Fruit fly (Drosophila melanogaster) whole organism, embryonic: ENCODE measurements around the gene gish.

Experiments
- Ada2b ChIP-seq: fragments of 200-800 bp; sonication (Bioruptor generic); IDR thresholded peaks from 2 replicates; pipeline ENCODE4 v1.3.6; 2022; ENCODE audit warnings: missing biosample characterization, missing genetic modification characterization
- CG11504 ChIP-seq: fragments of 200-800 bp; sonication (Bioruptor generic); optimal IDR thresholded peaks from 3 replicates; lab custom pipeline; 2019; ENCODE audit warnings: missing biosample characterization, mild to moderate bottlenecking, missing genetic modification characterization, moderate library complexity
- CG12659 ChIP-seq: fragments of 200-800 bp; sonication (Bioruptor generic); optimal IDR thresholded peaks from 3 replicates; lab custom pipeline; 2017; ENCODE audit warnings: mild to moderate bottlenecking, missing biosample characterization, missing genetic modification reagents, missing genetic modification characterization
- CG12942 ChIP-seq: fragments of 200-800 bp; sonication (Bioruptor generic); optimal IDR thresholded peaks from 3 replicates; lab custom pipeline; 2016; ENCODE audit warnings: missing biosample characterization, missing genetic modification characterization
- CG17328 ChIP-seq: fragments of 200-800 bp; sonication (Bioruptor generic); IDR thresholded peaks from 2 replicates; pipeline ENCODE4 v1.3.6; 2022; ENCODE audit warnings: missing biosample characterization, missing genetic modification characterization
- CG17802 ChIP-seq: fragments of 200-800 bp; sonication (Bioruptor generic); optimal IDR thresholded peaks from 2 replicates; lab custom pipeline; 2018; ENCODE audit warnings: missing biosample characterization, mild to moderate bottlenecking, missing genetic modification characterization, moderate library complexity
- CG18476 ChIP-seq: fragments of 200-800 bp; sonication (Bioruptor generic); optimal IDR thresholded peaks from 2 replicates; lab custom pipeline; 2016; ENCODE audit warnings: missing biosample characterization, mild to moderate bottlenecking, missing genetic modification characterization
- CG2678 ChIP-seq: fragments of 200-800 bp; sonication (Bioruptor generic); optimal IDR thresholded peaks from 3 replicates; lab custom pipeline; 2019; ENCODE audit warnings: missing biosample characterization, mild to moderate bottlenecking, missing genetic modification characterization, moderate library complexity
- CG2889 ChIP-seq: fragments of 200-800 bp; sonication (Bioruptor generic); IDR thresholded peaks from 3 replicates; pipeline ENCODE4 v1.3.6; 2022; ENCODE audit warnings: missing biosample characterization, missing genetic modification characterization
- CG31388 ChIP-seq: fragments of 200-800 bp; sonication (Bioruptor generic); optimal IDR thresholded peaks from 2 replicates; lab custom pipeline; 2016; ENCODE audit warnings: missing biosample characterization, missing genetic modification characterization
- CG3838 ChIP-seq: fragments of 200-800 bp; sonication (Bioruptor generic); optimal IDR thresholded peaks from 3 replicates; lab custom pipeline; 2016; ENCODE audit warnings: missing biosample characterization, missing genetic modification characterization
- CG4360 ChIP-seq: fragments of 200-800 bp; sonication (Bioruptor generic); IDR thresholded peaks from 2 replicates; pipeline ENCODE4 v1.3.6; 2022; ENCODE audit warnings: missing biosample characterization, missing genetic modification characterization
- CG6791 ChIP-seq: fragments of 200-800 bp; sonication (Bioruptor generic); IDR thresholded peaks from 3 replicates; pipeline ENCODE4 v1.3.6; 2022; ENCODE audit warnings: missing biosample characterization, missing genetic modification characterization; ENCODE audit not compliant: partially characterized antibody
- CG7357 ChIP-seq: fragments of 200-800 bp; sonication (Bioruptor generic); IDR thresholded peaks from 3 replicates; pipeline ENCODE4 v1.3.6; 2022; ENCODE audit warnings: missing biosample characterization, missing genetic modification characterization
- CG8359 ChIP-seq: fragments of 200-800 bp; sonication (Bioruptor generic); optimal IDR thresholded peaks from 2 replicates; lab custom pipeline; 2017; ENCODE audit warnings: missing biosample characterization, mild to moderate bottlenecking, missing genetic modification characterization, borderline replicate concordance
- CG8388 ChIP-seq: fragments of 200-800 bp; sonication (Bioruptor generic); optimal IDR thresholded peaks from 2 replicates; lab custom pipeline; 2019; ENCODE audit warnings: missing biosample characterization, mild to moderate bottlenecking, missing genetic modification characterization, moderate library complexity
- CG8944 ChIP-seq: fragments of 200-800 bp; sonication (Bioruptor generic); optimal IDR thresholded peaks from 3 replicates; lab custom pipeline; 2016; ENCODE audit warnings: missing biosample characterization, missing genetic modification characterization
- CG9797 ChIP-seq: fragments of 200-800 bp; sonication (Bioruptor generic); optimal IDR thresholded peaks from 3 replicates; lab custom pipeline; 2018; ENCODE audit warnings: missing biosample characterization, mild to moderate bottlenecking, missing genetic modification characterization
- CG9876 ChIP-seq: fragments of 200-800 bp; sonication (Bioruptor generic); optimal IDR thresholded peaks from 2 replicates; lab custom pipeline; 2016; ENCODE audit warnings: missing biosample characterization, missing genetic modification characterization
- Chrac-16 ChIP-seq: fragments of 200-800 bp; sonication (Bioruptor generic); optimal IDR thresholded peaks from 3 replicates; lab custom pipeline; 2016; ENCODE audit warnings: missing biosample characterization, missing genetic modification characterization
- Dref ChIP-seq: fragments of 200-800 bp; sonication (Bioruptor generic); IDR thresholded peaks from 2 replicates; pipeline ENCODE4 v1.3.6; 2022; ENCODE audit warnings: missing biosample characterization, missing genetic modification characterization
- Drgx ChIP-seq: fragments of 200-800 bp; sonication (Bioruptor generic); IDR thresholded peaks from 2 replicates; pipeline ENCODE4 v1.3.6; 2022; ENCODE audit warnings: missing biosample characterization, missing genetic modification characterization
- Ets65A ChIP-seq: fragments of 200-800 bp; sonication (Bioruptor generic); peaks from one replicate; lab custom pipeline; 2016; ENCODE audit warnings: missing biosample characterization, missing genetic modification characterization
- Gug ChIP-seq: fragments of 200-800 bp; sonication (Bioruptor generic); IDR thresholded peaks from 4 replicates; pipeline ENCODE4 v1.3.6; 2022; ENCODE audit warnings: missing biosample characterization, missing genetic modification characterization
- Hey ChIP-seq: fragments of 200-800 bp; sonication (Bioruptor generic); optimal IDR thresholded peaks from 3 replicates; lab custom pipeline; 2018; ENCODE audit warnings: missing biosample characterization, mild to moderate bottlenecking, missing genetic modification characterization
- MESR4 ChIP-seq: fragments of 200-800 bp; sonication (Bioruptor generic); optimal IDR thresholded peaks from 2 replicates; lab custom pipeline; 2018; ENCODE audit warnings: missing biosample characterization, mild to moderate bottlenecking, missing genetic modification characterization, moderate library complexity
- Mad ChIP-seq: fragments of 200-800 bp; sonication (Bioruptor generic); optimal IDR thresholded peaks from 2 replicates; lab custom pipeline; 2016; ENCODE audit warnings: missing biosample characterization, missing genetic modification characterization
- Med ChIP-seq: fragments of 200-800 bp; sonication (Bioruptor generic); peaks from one replicate; lab custom pipeline; 2016; ENCODE audit warnings: missing biosample characterization, missing genetic modification characterization, mild to moderate bottlenecking, inconsistent platforms, moderate library complexity
- Mrtf ChIP-seq: fragments of 200-800 bp; sonication (Bioruptor generic); IDR thresholded peaks from 3 replicates; pipeline ENCODE4 v1.3.6; 2022; ENCODE audit warnings: missing biosample characterization, missing genetic modification characterization
- Neu2 ChIP-seq: fragments of 200-800 bp; sonication (Bioruptor generic); optimal IDR thresholded peaks from 3 replicates; lab custom pipeline; 2016; ENCODE audit warnings: missing biosample characterization, missing genetic modification characterization, borderline replicate concordance
- Rx ChIP-seq: fragments of 200-800 bp; sonication (Bioruptor generic); IDR thresholded peaks from 2 replicates; pipeline ENCODE4 v1.3.6; 2022; ENCODE audit warnings: missing biosample characterization, missing genetic modification characterization
- Sox100B ChIP-seq: fragments of 200-800 bp; sonication (Bioruptor generic); optimal IDR thresholded peaks from 3 replicates; lab custom pipeline; 2018; ENCODE audit warnings: missing biosample characterization, mild to moderate bottlenecking, missing genetic modification characterization
- YL-1 ChIP-seq: fragments of 200-800 bp; sonication (Bioruptor generic); optimal IDR thresholded peaks from 3 replicates; lab custom pipeline; 2017; ENCODE audit warnings: missing biosample characterization, mild to moderate bottlenecking, missing genetic modification characterization
- dan ChIP-seq: fragments of 200-800 bp; sonication (Bioruptor generic); IDR thresholded peaks from 2 replicates; pipeline ENCODE4 v1.3.6; 2022; ENCODE audit warnings: missing biosample characterization, missing genetic modification characterization
- dimm ChIP-seq: fragments of 200-800 bp; sonication (Bioruptor generic); IDR thresholded peaks from 2 replicates; pipeline ENCODE4 v1.3.6; 2022; ENCODE audit warnings: missing biosample characterization, missing genetic modification characterization
- dm ChIP-seq: fragments of 200-800 bp; sonication (Bioruptor generic); optimal IDR thresholded peaks from 3 replicates; lab custom pipeline; 2016; ENCODE audit warnings: missing biosample characterization, missing genetic modification characterization
- esg ChIP-seq: fragments of 200-800 bp; sonication (Bioruptor generic); conservative IDR thresholded peaks from 2 replicates; pipeline ENCODE4 v1.3.6; 2022; ENCODE audit warnings: missing biosample characterization, missing genetic modification characterization
- eyg ChIP-seq: fragments of 200-800 bp; sonication (Bioruptor generic); optimal IDR thresholded peaks from 3 replicates; lab custom pipeline; 2016; ENCODE audit warnings: missing biosample characterization, missing genetic modification characterization
- ftz-f1 ChIP-seq: fragments of 200-800 bp; sonication (Bioruptor generic); optimal IDR thresholded peaks from 2 replicates; lab custom pipeline; 2016; ENCODE audit warnings: missing biosample characterization, missing genetic modification characterization
- gro ChIP-seq: fragments of 200-800 bp; sonication (Bioruptor generic); optimal IDR thresholded peaks from 2 replicates; lab custom pipeline; 2016; ENCODE audit warnings: missing biosample characterization, missing genetic modification characterization
- kah ChIP-seq: fragments of 200-800 bp; sonication (Bioruptor generic); optimal IDR thresholded peaks from 2 replicates; lab custom pipeline; 2018; ENCODE audit warnings: missing biosample characterization, mild to moderate bottlenecking, missing genetic modification characterization
- mam ChIP-seq: fragments of 200-800 bp; sonication (Bioruptor generic); optimal IDR thresholded peaks from 3 replicates; lab custom pipeline; 2016; ENCODE audit warnings: missing biosample characterization, missing genetic modification characterization
- pum ChIP-seq: fragments of 200-800 bp; sonication (Bioruptor generic); optimal IDR thresholded peaks from 2 replicates; lab custom pipeline; 2016; ENCODE audit warnings: missing biosample characterization, missing genetic modification characterization
- scrt ChIP-seq: fragments of 200-800 bp; sonication (Bioruptor generic); optimal IDR thresholded peaks from 2 replicates; lab custom pipeline; 2018; ENCODE audit warnings: missing biosample characterization, mild to moderate bottlenecking, missing genetic modification characterization, moderate library complexity
- sna ChIP-seq: fragments of 200-800 bp; sonication (Bioruptor generic); IDR thresholded peaks from 2 replicates; pipeline ENCODE4 v1.3.6; 2022; ENCODE audit warnings: missing biosample characterization, missing genetic modification characterization; ENCODE audit not compliant: partially characterized antibody
- ssp ChIP-seq: fragments of 200-800 bp; sonication (Bioruptor generic); IDR thresholded peaks from 2 replicates; pipeline ENCODE4 v1.3.6; 2022; ENCODE audit warnings: missing biosample characterization, missing genetic modification characterization
- tin ChIP-seq: fragments of 200-800 bp; sonication (Bioruptor generic); optimal IDR thresholded peaks from 3 replicates; lab custom pipeline; 2016; ENCODE audit warnings: missing biosample characterization, missing genetic modification characterization
- tll ChIP-seq, 2 experiments: fragments of 200-800 bp in 1 of 2; fragments of >200 bp in 1 of 2; sonication (Bioruptor generic) in 1 of 2; optimal IDR thresholded peaks; 2 replicates each; lab custom pipeline; 2017 to 2019; ENCODE audit warnings: missing biosample characterization in 2 of 2, missing genetic modification characterization in 2 of 2, mild to moderate bottlenecking in 1 of 2, moderate library complexity in 1 of 2
- tna ChIP-seq: fragments of 200-800 bp; sonication (Bioruptor generic); IDR thresholded peaks from 2 replicates; pipeline ENCODE4 v1.3.6; 2022; ENCODE audit warnings: missing biosample characterization, missing genetic modification characterization; ENCODE audit not compliant: partially characterized antibody
- vfl ChIP-seq: fragments of 200-800 bp; sonication (Bioruptor generic); optimal IDR thresholded peaks from 2 replicates; lab custom pipeline; 2016; ENCODE audit warnings: missing biosample characterization, missing genetic modification characterization
- zen ChIP-seq: fragments of 200-800 bp; sonication (Bioruptor generic); optimal IDR thresholded peaks from 3 replicates; lab custom pipeline; 2018; ENCODE audit warnings: missing biosample characterization, mild to moderate bottlenecking, missing genetic modification characterization, moderate library complexity
- zfh2 ChIP-seq: fragments of 200-800 bp; sonication (Bioruptor generic); optimal IDR thresholded peaks from 2 replicates; lab custom pipeline; 2016; ENCODE audit warnings: missing biosample characterization, missing genetic modification characterization

gish gene

DNA sequence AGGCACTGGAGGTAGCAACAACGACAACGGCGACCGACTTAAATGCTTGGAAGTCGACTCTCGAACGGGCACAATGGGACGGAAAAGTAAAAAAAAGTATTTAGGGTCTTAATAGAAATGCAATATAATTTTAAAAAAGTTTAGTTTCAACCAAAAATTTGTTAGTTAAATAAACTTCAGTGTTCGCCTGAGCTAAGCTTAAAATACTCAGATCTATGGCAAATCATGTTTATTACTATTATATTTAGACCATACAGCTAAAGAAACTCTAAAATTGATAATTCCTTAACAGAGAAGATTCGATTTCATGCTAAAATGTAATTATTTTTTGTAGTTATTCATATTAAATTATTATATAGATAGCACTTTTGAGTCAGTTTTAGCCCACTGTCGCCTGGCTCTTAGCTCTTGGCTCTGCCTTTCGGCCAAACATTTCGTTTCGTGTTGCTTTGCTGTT, 18.8 kb upstream of the gish start (continued):
- TF ChIP-seq ftz-f1 (no peak), sna (GFP tag; lab: Robert Waterston, UW) (no peak), mam (GFP tag; lab: Kevin White, UChicago) (no peak), CG6791 (GFP tag; lab: Robert Waterston, UW) (no peak), Ada2b (GFP tag; lab: Robert Waterston, UW) (no peak), Gug (no peak; the same call in 3 of the 4 replicates), CG7357 (peak; percentile 45; the same call in 1 of the 3 replicates), kah (GFP tag; lab: Kevin White, UChicago) (peak; percentile 51), vfl (no peak), esg (GFP tag; lab: Robert Waterston, UW) (no peak), CG3838 (GFP tag; lab: Kevin White, UChicago) (no peak), Drgx (no peak), CG8359 (peak; percentile 24), Ets65A (GFP tag; lab: Kevin White, UChicago) (no peak), CG12942 (GFP tag; lab: Kevin White, UChicago) (peak; percentile 54), CG17802 (no peak), CG11504 (tag; lab: Kevin White, UChicago) (peak; percentile 77), CG12659 (GFP tag; lab: Kevin White, UChicago) (peak; percentile 89), dimm (GFP tag; lab: Robert Waterston, UW) (no peak), Mad (GFP tag; lab: Kevin White, UChicago) (no peak), tin (GFP tag; lab: Kevin White, UChicago) (peak; percentile 58), eyg (GFP tag; lab: Kevin White, UChicago) (no peak), ssp (GFP tag; lab: Robert Waterston, UW) (no peak), Mrtf (no peak), CG9876 (no peak), CG31388 (GFP tag; lab: Kevin White, UChicago) (no peak), Hey (tag; lab: Kevin White, UChicago) (no peak), CG2678 (peak; percentile 93), zen (tag; lab: Kevin White, UChicago) (peak; percentile 49), YL-1 (GFP tag; lab: Kevin White, UChicago) (peak; percentile 54), gro (GFP tag; lab: Kevin White, UChicago) (no peak), Neu2 (GFP tag; lab: Kevin White, UChicago) (no peak), CG4360 (GFP tag; lab: Robert Waterston, UW) (no peak), Med (GFP tag; lab: Kevin White, UChicago) (no peak), CG17328 (GFP tag; lab: Robert Waterston, UW) (no peak), CG2889 (GFP tag; lab: Robert Waterston, UW) (no peak), CG8388 (GFP tag; lab: Kevin White, UChicago) (peak; percentile 73), tna (GFP tag; lab: Robert Waterston, UW) (no peak), Dref (GFP tag; lab: Robert Waterston, UW) (no peak), scrt (GFP tag; lab: Kevin White, UChicago) (peak; percentile 73), zfh2 (GFP tag; lab: Kevin White, UChicago) (no peak), dan (GFP tag; lab: Robert Waterston, UW) (no peak), CG9797 (GFP tag; lab: Kevin White, UChicago) (no peak), MESR4 (no peak), Rx (GFP tag; lab: Robert Waterston, UW) (no peak), CG18476 (GFP tag; lab: Kevin White, UChicago) (peak; percentile 56), Sox100B (GFP tag; lab: Kevin White, UChicago) (peak; percentile 93), Chrac-16 (peak; percentile 42), tll (GFP tag; optimal IDR thresholded peaks at IDR 0.05; lab: Kevin White, UChicago) (no peak), CG8944 (GFP tag; lab: Kevin White, UChicago) (no peak), pum (no peak), dm (GFP tag; lab: Kevin White, UChicago) (no peak)
